Fruit fly (Drosophila melanogaster) whole organism, prepupa: ENCODE measurements around the gene Zn72D.
A peak's percentile ranks its signal among the peaks of the same experiment; 100 is the strongest.

ENCODE experiments used
- CG15336 ChIP-seq: fragments of 200-800 bp; sonication (Bioruptor generic); IDR thresholded peaks from 2 replicates; pipeline ENCODE4 v1.3.6; 2022; ENCODE audit warnings: missing biosample characterization, missing genetic modification characterization
- CG32006 ChIP-seq: fragments of 200-800 bp; sonication (Bioruptor generic); optimal IDR thresholded peaks from 3 replicates; lab custom pipeline; 2017; ENCODE audit warnings: missing biosample characterization, mild to moderate bottlenecking, missing genetic modification characterization
- CG34406 ChIP-seq: fragments of 200-800 bp; sonication (Bioruptor generic); optimal IDR thresholded peaks from 3 replicates; lab custom pipeline; 2016; ENCODE audit warnings: missing biosample characterization, missing genetic modification characterization
- CG4318 ChIP-seq: fragments of 200-800 bp; sonication (Bioruptor generic); optimal IDR thresholded peaks from 3 replicates; lab custom pipeline; 2017; ENCODE audit warnings: missing biosample characterization, mild to moderate bottlenecking, missing genetic modification characterization
- CG8119 ChIP-seq: fragments of 200-800 bp; sonication (Bioruptor generic); IDR thresholded peaks from 3 replicates; pipeline ENCODE4 v1.3.6; 2022; ENCODE audit warnings: missing biosample characterization, missing genetic modification characterization
- Gug ChIP-seq: fragments of 200-800 bp; sonication (Bioruptor generic); IDR thresholded peaks from 2 replicates; pipeline ENCODE4 v1.3.6; 2022; ENCODE audit warnings: missing biosample characterization, missing genetic modification characterization
- Lpt ChIP-seq: fragments of 200-800 bp; sonication (Bioruptor generic); optimal IDR thresholded peaks from 3 replicates; lab custom pipeline; 2016; ENCODE audit warnings: missing biosample characterization, missing genetic modification characterization
- OdsH ChIP-seq: fragments of 200-800 bp; sonication (Bioruptor generic); optimal IDR thresholded peaks from 3 replicates; lab custom pipeline; 2016; ENCODE audit warnings: missing biosample characterization, missing genetic modification characterization
- cyc ChIP-seq: fragments of 200-800 bp; sonication (Bioruptor generic); optimal IDR thresholded peaks from 3 replicates; lab custom pipeline; 2016; ENCODE audit warnings: missing biosample characterization, missing genetic modification characterization
- dac ChIP-seq: fragments of 200-800 bp; sonication (Bioruptor generic); optimal IDR thresholded peaks from 2 replicates; lab custom pipeline; 2017; ENCODE audit warnings: missing biosample characterization, mild to moderate bottlenecking, missing genetic modification characterization
- dsx ChIP-seq: fragments of 200-800 bp; optimal IDR thresholded peaks from 3 replicates; lab custom pipeline; 2019; ENCODE audit warnings: missing biosample characterization, mild to moderate bottlenecking, missing genetic modification characterization, moderate library complexity; ENCODE audit not compliant: poor library complexity, severe bottlenecking
- fd59A ChIP-seq: fragments of 200-800 bp; sonication (Bioruptor generic); optimal IDR thresholded peaks from 2 replicates; lab custom pipeline; 2017; ENCODE audit warnings: missing biosample characterization, mild to moderate bottlenecking, missing genetic modification characterization, missing genetic modification reagents
- lz ChIP-seq: fragments of 200-800 bp; sonication (Bioruptor generic); optimal IDR thresholded peaks from 3 replicates; lab custom pipeline; 2016; ENCODE audit warnings: missing biosample characterization, missing genetic modification characterization
- ss ChIP-seq, 2 experiments: fragments of 200-800 bp; sonication (Bioruptor generic); optimal IDR thresholded peaks; 2 replicates in 1 of 2; 3 replicates in 1 of 2; lab custom pipeline; 2017 to 2018; ENCODE audit warnings: mild to moderate bottlenecking in 2 of 2, missing biosample characterization in 2 of 2, missing genetic modification characterization in 2 of 2, moderate library complexity in 1 of 2

dm6 chr3L:16087323-16087816, 25.1 kb downstream of the Zn72D start, which contains the start of gene Tasp1:
- TF ChIP-seq Lpt (GFP tag; lab: Kevin White, UChicago): no peak
- no peak for TF ChIP-seq fd59A (GFP tag; lab: Kevin White, UChicago)
- TF ChIP-seq CG4318 (GFP tag; lab: Kevin White, UChicago): no peak
- TF ChIP-seq OdsH (GFP tag; lab: Kevin White, UChicago): no peak
- TF ChIP-seq CG8119: no peak
- no peak for TF ChIP-seq lz (GFP tag; lab: Kevin White, UChicago)
- TF ChIP-seq dac (GFP tag; lab: Kevin White, UChicago): no peak
- peak; percentile 62 for TF ChIP-seq CG15336
- no peak; the same call in 1 of the 2 replicates for TF ChIP-seq Gug (GFP tag; lab: Robert Waterston, UW)
- TF ChIP-seq dsx (GFP tag; lab: Kevin White, UChicago): no peak
- peak; percentile 22 for TF ChIP-seq cyc
- TF ChIP-seq CG34406 (GFP tag; lab: Kevin White, UChicago): no peak
- no peak for TF ChIP-seq CG32006 (GFP tag; lab: Kevin White, UChicago)
- TF ChIP-seq ss (GFP tag; optimal IDR thresholded peaks at IDR 0.05; lab: Kevin White, UChicago): no peak
